Worm (Caenorhabditis elegans) whole organism, L1 larva: ENCODE data around the gene Y43F8B.12.

Experiments
- Y116A8C.19 ChIP-seq: sonication (generic microtip); optimal IDR thresholded peaks from 2 replicates; lab custom pipeline; 2016; ENCODE audit warnings: missing compliant biosample characterization, missing genetic modification characterization, borderline replicate concordance
- aha-1 ChIP-seq: fragments of 150-350 bp; optimal IDR thresholded peaks from 2 replicates; lab custom pipeline; 2014; ENCODE audit warnings: missing biosample characterization, missing genetic modification characterization
- alr-1 ChIP-seq: fragments of 200-800 bp; sonication (Bioruptor generic); optimal IDR thresholded peaks from 2 replicates; lab custom pipeline; 2018; ENCODE audit warnings: borderline replicate concordance, mild to moderate bottlenecking, missing genetic modification characterization, missing compliant biosample characterization
- aly-2 ChIP-seq: fragments of 150-350 bp; optimal IDR thresholded peaks from 2 replicates; lab custom pipeline; 2014; ENCODE audit warnings: missing biosample characterization, missing genetic modification characterization
- ceh-63 ChIP-seq: fragments of 200-800 bp; sonication (Bioruptor generic); optimal IDR thresholded peaks from 2 replicates; lab custom pipeline; 2018; ENCODE audit warnings: mild to moderate bottlenecking, missing genetic modification characterization, missing compliant biosample characterization
- ceh-8 ChIP-seq: fragments of 200-800 bp; sonication (Bioruptor generic); optimal IDR thresholded peaks from 2 replicates; lab custom pipeline; 2018; ENCODE audit warnings: mild to moderate bottlenecking, missing genetic modification characterization, moderate library complexity, missing compliant biosample characterization
- ceh-88 ChIP-seq: fragments of 200-800 bp; sonication (Bioruptor generic); IDR thresholded peaks from 2 replicates; pipeline ENCODE4 v1.3.6; 2022; ENCODE audit warnings: missing genetic modification characterization, missing compliant biosample characterization
- dpl-1 ChIP-seq, 3 experiments: fragments of 150-350 bp in 2 of 3; sonication (generic microtip) in 1 of 3; optimal IDR thresholded peaks; 2 replicates each; lab custom pipeline; 2014 to 2017; ENCODE audit warnings: missing biosample characterization in 3 of 3, missing genetic modification characterization in 3 of 3, missing genetic modification reagents in 3 of 3
- efl-1 ChIP-seq, 4 experiments: fragments of 150-350 bp; optimal IDR thresholded peaks in 3 of 4; peaks in 1 of 4; 1 replicate in 1 of 4; 2 replicates in 3 of 4; lab custom pipeline; 2014; ENCODE audit warnings: missing biosample characterization in 2 of 4, missing genetic modification characterization in 2 of 4, missing genetic modification reagents in 2 of 4
- egl-13 ChIP-seq: sonication (generic microtip); optimal IDR thresholded peaks from 2 replicates; lab custom pipeline; 2016; ENCODE audit warnings: missing genotype, missing genetic modification reagents, missing genetic modification characterization, missing compliant biosample characterization
- egl-27 ChIP-seq, 2 experiments: fragments of 150-350 bp in 1 of 2; sonication (generic microtip); optimal IDR thresholded peaks; 3 replicates each; lab custom pipeline; 2017 to 2018; ENCODE audit warnings: missing biosample characterization in 2 of 2, missing genetic modification characterization in 2 of 2, missing genetic modification reagents in 2 of 2
- fkh-8 ChIP-seq: sonication (generic microtip); optimal IDR thresholded peaks from 2 replicates; lab custom pipeline; 2016; ENCODE audit warnings: mild to moderate bottlenecking, missing genetic modification characterization, missing compliant biosample characterization
- hlh-17 ChIP-seq: fragments of 200-800 bp; sonication (Bioruptor generic); optimal IDR thresholded peaks from 2 replicates; lab custom pipeline; 2018; ENCODE audit warnings: missing genetic modification characterization, mild to moderate bottlenecking, missing compliant biosample characterization, moderate library complexity, borderline replicate concordance
- hlh-4 ChIP-seq: sonication (generic microtip); optimal IDR thresholded peaks from 2 replicates; lab custom pipeline; 2016; ENCODE audit warnings: mild to moderate bottlenecking, missing genetic modification characterization, missing compliant biosample characterization
- lin-13 ChIP-seq: fragments of 150-350 bp; optimal IDR thresholded peaks from 2 replicates; lab custom pipeline; 2014; ENCODE audit warnings: missing biosample characterization, missing genetic modification reagents, missing genetic modification characterization
- lin-39 ChIP-seq: fragments of 150-350 bp; optimal IDR thresholded peaks from 2 replicates; lab custom pipeline; 2014; ENCODE audit warnings: missing biosample characterization, missing genetic modification reagents, missing genetic modification characterization
- lir-3 ChIP-seq: sonication (generic microtip); optimal IDR thresholded peaks from 2 replicates; lab custom pipeline; 2016; ENCODE audit warnings: mild to moderate bottlenecking, missing genetic modification characterization, moderate library complexity, missing compliant biosample characterization; ENCODE audit not compliant: poor library complexity
- mab-9 ChIP-seq: fragments of 200-800 bp; sonication (Bioruptor generic); IDR thresholded peaks from 2 replicates; pipeline ENCODE4 v1.3.6; 2022; ENCODE audit warnings: missing genetic modification reagents, missing genetic modification characterization, missing compliant biosample characterization
- mdl-1 ChIP-seq, 2 experiments: fragments of 150-350 bp; optimal IDR thresholded peaks; 2 replicates each; lab custom pipeline; 2014 to 2017; ENCODE audit warnings: missing biosample characterization in 2 of 2, missing genetic modification characterization in 2 of 2, inconsistent platforms in 1 of 2
- mep-1 ChIP-seq: fragments of 150-350 bp; optimal IDR thresholded peaks from 2 replicates; lab custom pipeline; 2014; ENCODE audit warnings: missing biosample characterization, missing genetic modification characterization
- nhr-20 ChIP-seq: sonication (generic microtip); optimal IDR thresholded peaks from 2 replicates; lab custom pipeline; 2016; ENCODE audit warnings: mild to moderate bottlenecking, missing genetic modification characterization, missing compliant biosample characterization
- nhr-84 ChIP-seq: sonication (generic microtip); optimal IDR thresholded peaks from 2 replicates; lab custom pipeline; 2017; ENCODE audit warnings: missing biosample characterization, missing genetic modification characterization
- nhr-90 ChIP-seq: sonication (generic microtip); optimal IDR thresholded peaks from 2 replicates; lab custom pipeline; 2016; ENCODE audit warnings: mild to moderate bottlenecking, missing genetic modification characterization, missing compliant biosample characterization; ENCODE audit not compliant: poor library complexity
- pag-3 ChIP-seq: sonication (generic microtip); optimal IDR thresholded peaks from 2 replicates; lab custom pipeline; 2017; ENCODE audit warnings: missing genetic modification characterization, mild to moderate bottlenecking, missing compliant biosample characterization, antibody characterized with exemption, borderline replicate concordance; ENCODE audit not compliant: insufficient read depth
- pqm-1 ChIP-seq: sonication (generic microtip); optimal IDR thresholded peaks from 3 replicates; lab custom pipeline; 2017; ENCODE audit warnings: missing biosample characterization, missing genetic modification characterization
- snu-23 ChIP-seq: sonication (generic microtip); optimal IDR thresholded peaks from 2 replicates; lab custom pipeline; 2016; ENCODE audit warnings: missing genetic modification characterization, missing compliant biosample characterization
- sox-4 ChIP-seq: sonication (generic microtip); optimal IDR thresholded peaks from 2 replicates; lab custom pipeline; 2016; ENCODE audit warnings: missing genetic modification characterization, missing compliant biosample characterization
- sptf-1 ChIP-seq: fragments of 150-350 bp; optimal IDR thresholded peaks from 2 replicates; lab custom pipeline; 2014; ENCODE audit warnings: missing biosample characterization, missing genetic modification characterization
- sup-37 ChIP-seq: fragments of 200-800 bp; sonication (Bioruptor generic); optimal IDR thresholded peaks from 2 replicates; lab custom pipeline; 2018; ENCODE audit warnings: mild to moderate bottlenecking, missing genetic modification characterization, missing compliant biosample characterization
- unc-130 ChIP-seq: fragments of 150-350 bp; optimal IDR thresholded peaks from 2 replicates; lab custom pipeline; 2017; ENCODE audit warnings: missing biosample characterization, missing genetic modification characterization, inconsistent platforms
- unc-30 ChIP-seq: sonication (generic microtip); optimal IDR thresholded peaks from 2 replicates; lab custom pipeline; 2017; ENCODE audit warnings: missing biosample characterization, missing genetic modification characterization
- unc-62 ChIP-seq: fragments of 150-350 bp; optimal IDR thresholded peaks from 2 replicates; lab custom pipeline; 2014; ENCODE audit warnings: missing biosample characterization, missing genetic modification reagents, missing genetic modification characterization
- xbp-1 ChIP-seq: sonication (generic microtip); optimal IDR thresholded peaks from 2 replicates; lab custom pipeline; 2016; ENCODE audit warnings: missing genetic modification characterization, missing compliant biosample characterization
- zip-4 ChIP-seq: fragments of 200-800 bp; sonication (Bioruptor generic); optimal IDR thresholded peaks from 2 replicates; lab custom pipeline; 2018; ENCODE audit warnings: mild to moderate bottlenecking, missing genetic modification characterization, moderate library complexity, missing compliant biosample characterization

Y43F8B.12 gene

ce11 chrV:19509061-19509460, 40.9 kb downstream of the Y43F8B.12 start:
- TF ChIP-seq unc-130 (tag; lab: Kevin White, UChicago) (no peak), sup-37 (no peak), lin-39 (tag; lab: Kevin White, UChicago) (no peak), zip-4 (GFP tag; lab: Kevin White, UChicago) (no peak), lir-3 (tag; lab: Kevin White, UChicago) (no peak), efl-1 (optimal IDR thresholded peaks at IDR 0.05; lab: Kevin White, UChicago) (no peak), efl-1 (GFP tag; optimal IDR thresholded peaks at IDR 0.05 in 1 of 2; lab: Kevin White, UChicago) (peak in 1 of 2 experiments; percentile 19), fkh-8 (tag; lab: Kevin White, UChicago) (no peak)

- TF ChIP-seq dpl-1 (GFP tag; optimal IDR thresholded peaks at IDR 0.05; lab: Kevin White, UChicago) (no peak), xbp-1 (tag; lab: Kevin White, UChicago) (no peak), nhr-84 (tag; lab: Kevin White, UChicago) (no peak), mab-9 (GFP tag; lab: Robert Waterston, UW) (no peak), unc-30 (no peak), Y116A8C.19 (tag; lab: Kevin White, UChicago) (no peak), ceh-8 (GFP tag; lab: Kevin White, UChicago) (no peak), egl-13 (tag; lab: Kevin White, UChicago) (no peak), sox-4 (tag; lab: Kevin White, UChicago) (no peak), pag-3 (tag; lab: Kevin White, UChicago) (no peak), ceh-88 (no peak), ceh-63 (no peak), aha-1 (no peak), alr-1 (tag; lab: Kevin White, UChicago) (no peak), mep-1 (tag; lab: Kevin White, UChicago) (no peak), sptf-1 (tag; lab: Kevin White, UChicago) (no peak), unc-62 (GFP tag; lab: Kevin White, UChicago) (no peak), snu-23 (GFP tag; lab: Kevin White, UChicago) (no peak), nhr-90 (tag; lab: Kevin White, UChicago) (no peak)
- TF ChIP-seq, all 84 proteins: peak for 0
Observed at ce11 chrV:19510352-19510751, 42.2 kb downstream of the Y43F8B.12 start.

ce11 chrV:19510925-19511324, 42.7 kb downstream of the Y43F8B.12 start:
- no peak for TF ChIP-seq lin-13
- TF ChIP-seq nhr-20 (tag; lab: Kevin White, UChicago), result no peak
- TF ChIP-seq nhr-90 (tag; lab: Kevin White, UChicago), result no peak
- no peak for TF ChIP-seq nhr-84 (tag; lab: Kevin White, UChicago)
- no peak for TF ChIP-seq hlh-17 (GFP tag; lab: Kevin White, UChicago)
- no peak for TF ChIP-seq efl-1 (optimal IDR thresholded peaks at IDR 0.05; lab: Kevin White, UChicago)
- no peak for TF ChIP-seq efl-1 (GFP tag; optimal IDR thresholded peaks at IDR 0.05 in 1 of 2; lab: Kevin White, UChicago)
- TF ChIP-seq mdl-1 (tag; optimal IDR thresholded peaks at IDR 0.05; lab: Kevin White, UChicago), result no peak
- no peak for TF ChIP-seq hlh-4 (tag; lab: Kevin White, UChicago)
- no peak for TF ChIP-seq aly-2 (tag; lab: Kevin White, UChicago)
- no peak for TF ChIP-seq pqm-1 (tag; lab: Kevin White, UChicago)
- TF ChIP-seq egl-27 (tag; optimal IDR thresholded peaks at IDR 0.05; lab: Kevin White, UChicago), result no peak
